Worm (Caenorhabditis elegans) whole organism, L2 larva: ENCODE results near the gene npp-21.
A peak's percentile ranks its signal among the peaks of the same experiment; 100 is the strongest.

Experiments
- C34F6.9 ChIP-seq: fragments of 150-350 bp; optimal IDR thresholded peaks from 2 replicates; lab custom pipeline; 2014; ENCODE audit warnings: missing biosample characterization, missing genetic modification characterization
- F13H6.1 ChIP-seq: sonication (generic microtip); optimal IDR thresholded peaks from 2 replicates; lab custom pipeline; 2016; ENCODE audit warnings: missing genetic modification characterization, missing compliant biosample characterization
- alr-1 ChIP-seq: fragments of 150-350 bp; optimal IDR thresholded peaks from 2 replicates; lab custom pipeline; 2014; ENCODE audit warnings: missing biosample characterization, missing genetic modification characterization
- aly-2 ChIP-seq: fragments of 150-350 bp; optimal IDR thresholded peaks from 2 replicates; lab custom pipeline; 2014; ENCODE audit warnings: missing biosample characterization, missing genetic modification characterization
- ama-1 ChIP-seq: fragments of 150-350 bp; optimal IDR thresholded peaks from 2 replicates; lab custom pipeline; 2018; ENCODE audit warnings: inconsistent platforms
- ceh-16 ChIP-seq: fragments of 150-350 bp; optimal IDR thresholded peaks from 2 replicates; lab custom pipeline; 2014; ENCODE audit warnings: missing biosample characterization, missing genetic modification characterization
- ceh-82 ChIP-seq: fragments of 150-350 bp; optimal IDR thresholded peaks from 2 replicates; lab custom pipeline; 2014; ENCODE audit warnings: missing biosample characterization, missing genetic modification characterization
- crh-2 ChIP-seq: sonication (generic microtip); optimal IDR thresholded peaks from 2 replicates; lab custom pipeline; 2017; ENCODE audit warnings: missing biosample characterization, missing genetic modification characterization
- dmd-4 ChIP-seq: sonication (generic microtip); optimal IDR thresholded peaks from 2 replicates; lab custom pipeline; 2017; ENCODE audit warnings: missing biosample characterization, missing genetic modification characterization
- egl-27 ChIP-seq: sonication (generic microtip); optimal IDR thresholded peaks from 3 replicates; lab custom pipeline; 2017; ENCODE audit warnings: missing biosample characterization, missing genetic modification reagents, missing genetic modification characterization
- elt-1 ChIP-seq: fragments of 150-350 bp; optimal IDR thresholded peaks from 2 replicates; lab custom pipeline; 2014; ENCODE audit warnings: missing biosample characterization, missing genetic modification characterization
- elt-3 ChIP-seq: sonication (generic microtip); optimal IDR thresholded peaks from 2 replicates; lab custom pipeline; 2017; ENCODE audit warnings: missing biosample characterization, missing genetic modification characterization
- gmeb-1 ChIP-seq: fragments of 150-350 bp; optimal IDR thresholded peaks from 2 replicates; lab custom pipeline; 2014; ENCODE audit warnings: missing biosample characterization, missing genetic modification characterization
- lin-11 ChIP-seq: fragments of 150-350 bp; sonication (generic microtip); optimal IDR thresholded peaks from 2 replicates; lab custom pipeline; 2014; ENCODE audit warnings: missing biosample characterization, missing genetic modification characterization, inconsistent platforms, mixed read lengths
- lin-13 ChIP-seq: fragments of 150-350 bp; optimal IDR thresholded peaks from 2 replicates; lab custom pipeline; 2014; ENCODE audit warnings: missing biosample characterization, missing genetic modification reagents, missing genetic modification characterization
- lin-39 ChIP-seq: fragments of 150-350 bp; optimal IDR thresholded peaks from 2 replicates; lab custom pipeline; 2014; ENCODE audit warnings: missing biosample characterization, missing genetic modification reagents, missing genetic modification characterization
- lsy-2 ChIP-seq, 2 experiments: fragments of 150-350 bp in 1 of 2; sonication (generic microtip) in 1 of 2; optimal IDR thresholded peaks; 2 replicates each; lab custom pipeline; 2014 to 2017; ENCODE audit warnings: missing biosample characterization in 2 of 2, missing genetic modification characterization in 2 of 2
- mbf-1 ChIP-seq: sonication (generic microtip); optimal IDR thresholded peaks from 2 replicates; lab custom pipeline; 2017; ENCODE audit warnings: missing biosample characterization, missing genetic modification characterization
- nhr-10 ChIP-seq: sonication (generic microtip); optimal IDR thresholded peaks from 2 replicates; lab custom pipeline; 2017; ENCODE audit warnings: missing biosample characterization, missing genetic modification characterization
- nhr-11 ChIP-seq: fragments of 150-350 bp; optimal IDR thresholded peaks from 2 replicates; lab custom pipeline; 2014; ENCODE audit warnings: missing biosample characterization, missing genetic modification characterization
- nhr-12 ChIP-seq: fragments of 150-350 bp; optimal IDR thresholded peaks from 2 replicates; lab custom pipeline; 2014; ENCODE audit warnings: missing biosample characterization, missing genetic modification characterization
- nhr-129 ChIP-seq: fragments of 150-350 bp; optimal IDR thresholded peaks from 2 replicates; lab custom pipeline; 2014; ENCODE audit warnings: missing biosample characterization, missing genetic modification characterization
- nhr-23 ChIP-seq: fragments of 150-350 bp; optimal IDR thresholded peaks from 2 replicates; lab custom pipeline; 2014; ENCODE audit warnings: missing biosample characterization, missing genetic modification reagents, missing genetic modification characterization
- nhr-237 ChIP-seq: fragments of 150-350 bp; optimal IDR thresholded peaks from 2 replicates; lab custom pipeline; 2014; ENCODE audit warnings: missing biosample characterization, missing genetic modification characterization
- nhr-6 ChIP-seq: fragments of 150-350 bp; optimal IDR thresholded peaks from 2 replicates; lab custom pipeline; 2014; ENCODE audit warnings: missing biosample characterization, missing genetic modification characterization
- nhr-77 ChIP-seq: fragments of 150-350 bp; optimal IDR thresholded peaks from 2 replicates; lab custom pipeline; 2014; ENCODE audit warnings: missing biosample characterization, missing genetic modification characterization
- peb-1 ChIP-seq: fragments of 150-350 bp; optimal IDR thresholded peaks from 2 replicates; lab custom pipeline; 2014; ENCODE audit warnings: missing biosample characterization, missing genetic modification characterization
- sem-4 ChIP-seq: fragments of 150-350 bp; optimal IDR thresholded peaks from 2 replicates; lab custom pipeline; 2014; ENCODE audit warnings: missing biosample characterization, missing genetic modification reagents, missing genetic modification characterization
- skn-1 ChIP-seq: sonication (generic microtip); optimal IDR thresholded peaks from 2 replicates; lab custom pipeline; 2017; ENCODE audit warnings: missing biosample characterization, missing genetic modification characterization
- sma-3 ChIP-seq: sonication (generic microtip); optimal IDR thresholded peaks from 2 replicates; lab custom pipeline; 2016; ENCODE audit warnings: missing genetic modification reagents, missing genetic modification characterization, missing compliant biosample characterization
- sma-9 ChIP-seq, 2 experiments: fragments of 150-350 bp in 1 of 2; sonication (generic microtip) in 1 of 2; optimal IDR thresholded peaks; 2 replicates each; lab custom pipeline; 2014 to 2016; ENCODE audit warnings: missing genetic modification characterization in 2 of 2, mild to moderate bottlenecking in 1 of 2, missing biosample characterization in 1 of 2, missing compliant biosample characterization in 1 of 2, missing genetic modification reagents in 1 of 2, moderate library complexity in 1 of 2
- snpc-4 ChIP-seq: fragments of 150-350 bp; optimal IDR thresholded peaks from 2 replicates; lab custom pipeline; 2014; ENCODE audit warnings: missing biosample characterization, missing genetic modification characterization
- unc-39 ChIP-seq: fragments of 150-350 bp; optimal IDR thresholded peaks from 2 replicates; lab custom pipeline; 2014; ENCODE audit warnings: missing biosample characterization, missing genetic modification characterization
- unc-55 ChIP-seq: fragments of 150-350 bp; sonication (generic microtip); optimal IDR thresholded peaks from 3 replicates; lab custom pipeline; 2014; ENCODE audit warnings: missing biosample characterization, missing genetic modification reagents, missing genetic modification characterization
- unc-62 ChIP-seq: fragments of 150-350 bp; optimal IDR thresholded peaks from 2 replicates; lab custom pipeline; 2014; ENCODE audit warnings: missing biosample characterization, missing genetic modification reagents, missing genetic modification characterization
- ztf-1 ChIP-seq: fragments of 200-800 bp; sonication (Bioruptor generic); conservative IDR thresholded peaks from 2 replicates; pipeline ENCODE4 v1.3.6; 2022; ENCODE audit warnings: missing genetic modification characterization, missing compliant biosample characterization
- ztf-11 ChIP-seq: sonication (generic microtip); optimal IDR thresholded peaks from 2 replicates; lab custom pipeline; 2017; ENCODE audit warnings: missing biosample characterization, missing genetic modification characterization
- ztf-4 ChIP-seq: fragments of 150-350 bp; optimal IDR thresholded peaks from 2 replicates; lab custom pipeline; 2014; ENCODE audit warnings: missing biosample characterization, missing genetic modification characterization

Gene npp-21

ce11 chrII:7594262-7594661 lies 5.2 kb upstream of the npp-21 start:
- TF ChIP-seq sma-9 (GFP tag; optimal IDR thresholded peaks at IDR 0.05; lab: Kevin White, UChicago) (peak; percentile 18), sma-9 (tag; optimal IDR thresholded peaks at IDR 0.05; lab: Kevin White, UChicago) (no peak), ztf-11 (tag; lab: Kevin White, UChicago) (no peak), peb-1 (no peak)

- TF ChIP-seq aly-2: no peak
Measured at ce11 chrII:7594812-7595211, 4.6 kb upstream of the npp-21 start, which contains the start of gene syd-1. syd-1 (minus strand) TSS chrII:7594912.

ce11 chrII:7598702-7599314 lies 649 bp upstream of the npp-21 start, which contains the start of gene pgam-5:
pgam-5 (minus strand) TSS chrII:7598752.
- peak; percentile 4 for TF ChIP-seq nhr-129 (tag; lab: Kevin White, UChicago)
- no peak for TF ChIP-seq ceh-16 (tag; lab: Kevin White, UChicago)

ce11 chrII:7605306-7605705 lies 5.8 kb downstream of the npp-21 start, which contains the start of gene osm-8:
osm-8 (minus strand) TSS chrII:7605406.
- TF ChIP-seq dmd-4 (tag; lab: Kevin White, UChicago) (no peak), egl-27 (no peak), sma-9 (GFP tag; optimal IDR thresholded peaks at IDR 0.05; lab: Kevin White, UChicago) (no peak), sma-9 (tag; optimal IDR thresholded peaks at IDR 0.05; lab: Kevin White, UChicago) (no peak), elt-3 (tag; lab: Kevin White, UChicago) (no peak), alr-1 (tag; lab: Kevin White, UChicago) (no peak), nhr-11 (no peak), nhr-12 (tag; lab: Kevin White, UChicago) (no peak), ceh-82 (no peak), ztf-11 (tag; lab: Kevin White, UChicago) (no peak), unc-55 (GFP tag; lab: Kevin White, UChicago) (no peak), gmeb-1 (tag; lab: Kevin White, UChicago) (no peak)

ce11 chrII:7607953-7608352 lies 8.5 kb downstream of the npp-21 start, which contains the start of gene lips-17:
lips-17 (plus strand) TSS chrII:7608253.
- TF ChIP-seq sem-4 (no peak), elt-3 (tag; lab: Kevin White, UChicago) (no peak), sma-9 (GFP tag; optimal IDR thresholded peaks at IDR 0.05; lab: Kevin White, UChicago) (no peak), sma-9 (tag; optimal IDR thresholded peaks at IDR 0.05; lab: Kevin White, UChicago) (no peak), lsy-2 (tag; optimal IDR thresholded peaks at IDR 0.05; lab: Kevin White, UChicago) (no peak), nhr-23 (no peak), snpc-4 (tag; lab: Kevin White, UChicago) (no peak), nhr-6 (tag; lab: Kevin White, UChicago) (no peak), nhr-77 (tag; lab: Kevin White, UChicago) (no peak), F13H6.1 (no peak), C34F6.9 (no peak), nhr-10 (tag; lab: Kevin White, UChicago) (no peak), unc-55 (GFP tag; lab: Kevin White, UChicago) (no peak), nhr-129 (tag; lab: Kevin White, UChicago) (no peak), lin-11 (tag; lab: Kevin White, UChicago) (no peak), ztf-1 (no peak), elt-1 (tag; lab: Kevin White, UChicago) (no peak), unc-62 (no peak), sma-3 (GFP tag; lab: Kevin White, UChicago) (no peak)

- TF ChIP-seq nhr-237 (no peak), mbf-1 (tag; lab: Kevin White, UChicago) (no peak), skn-1 (tag; lab: Kevin White, UChicago) (no peak), ztf-4 (tag; lab: Kevin White, UChicago) (no peak), lin-39 (no peak), nhr-129 (tag; lab: Kevin White, UChicago) (no peak), ztf-11 (tag; lab: Kevin White, UChicago) (no peak), ama-1 (lab: Kevin White, UChicago) (no peak), nhr-10 (tag; lab: Kevin White, UChicago) (no peak), ztf-1 (no peak), dmd-4 (tag; lab: Kevin White, UChicago) (no peak), ceh-82 (no peak), unc-55 (GFP tag; lab: Kevin White, UChicago) (no peak), lsy-2 (tag; optimal IDR thresholded peaks at IDR 0.05; lab: Kevin White, UChicago) (no peak), sma-3 (GFP tag; lab: Kevin White, UChicago) (no peak), lin-13 (GFP tag; lab: Kevin White, UChicago) (no peak), elt-1 (tag; lab: Kevin White, UChicago) (no peak), peb-1 (no peak), crh-2 (tag; lab: Kevin White, UChicago) (no peak), unc-39 (no peak)
Measured at ce11 chrII:7613241-7613782, 13.9 kb downstream of the npp-21 start, which contains the start of the genes oig-4 and R07G3.7. oig-4 (plus strand) TSS chrII:7613541. R07G3.7 (minus strand) TSS chrII:7613732.
